Worm (Caenorhabditis elegans): ENCODE data around the gene pbs-1.

- TF ChIP-seq ceh-2 (tag; optimal IDR thresholded peaks at IDR 0.05) (no peak), lin-11 (tag; optimal IDR thresholded peaks at IDR 0.05) (no peak), ceh-31 (tag; optimal IDR thresholded peaks at IDR 0.05) (no peak), ama-1 (optimal IDR thresholded peaks at IDR 0.05) (no peak), ref-2 (tag; optimal IDR thresholded peaks at IDR 0.05) (no peak), sdc-2 (tag; optimal IDR thresholded peaks at IDR 0.05) (no peak)
Observed at ce11 chrIV:1679227-1679626, 30.3 kb downstream of the pbs-1 start.
